Fruit fly (Drosophila melanogaster) whole organism, wandering third instar larva: ENCODE results near the gene Tango1.

Source experiments
- Abd-B ChIP-seq: fragments of >200 bp; optimal IDR thresholded peaks from 2 replicates; lab custom pipeline; 2017; ENCODE audit warnings: missing biosample characterization, missing genetic modification characterization
- CG32264 ChIP-seq: fragments of 200-800 bp; sonication (Bioruptor generic); optimal IDR thresholded peaks from 2 replicates; lab custom pipeline; 2016; ENCODE audit warnings: missing biosample characterization, missing genetic modification characterization
- CG9705 ChIP-seq: fragments of 200-800 bp; sonication (Bioruptor generic); optimal IDR thresholded peaks from 2 replicates; lab custom pipeline; 2018; ENCODE audit warnings: missing biosample characterization, mild to moderate bottlenecking, missing genetic modification characterization
- CrebA ChIP-seq: fragments of 200-800 bp; sonication (Bioruptor generic); optimal IDR thresholded peaks from 2 replicates; lab custom pipeline; 2016; ENCODE audit warnings: missing biosample characterization, mild to moderate bottlenecking, missing genetic modification characterization, borderline replicate concordance
- Dfd ChIP-seq: fragments of >200 bp; optimal IDR thresholded peaks from 2 replicates; lab custom pipeline; 2017; ENCODE audit warnings: missing biosample characterization, missing genetic modification characterization
- Dif ChIP-seq: fragments of 200-275, 200-300 bp; sonication (Bioruptor generic); optimal IDR thresholded peaks from 2 replicates; lab custom pipeline; 2018; ENCODE audit warnings: missing biosample characterization, missing genetic modification characterization; ENCODE audit not compliant: partially characterized antibody
- GATAd ChIP-seq: sonication (Bioruptor generic); optimal IDR thresholded peaks from 2 replicates; lab custom pipeline; 2016; ENCODE audit warnings: missing biosample characterization, missing genetic modification characterization
- HLH106 ChIP-seq: fragments of 200-800 bp; optimal IDR thresholded peaks from 3 replicates; lab custom pipeline; 2019; ENCODE audit warnings: missing biosample characterization, mild to moderate bottlenecking, missing genetic modification characterization, moderate library complexity
- Hnf4 ChIP-seq: fragments of 200-800 bp; sonication (Bioruptor generic); optimal IDR thresholded peaks from 2 replicates; lab custom pipeline; 2016; ENCODE audit warnings: missing biosample characterization, mild to moderate bottlenecking, missing genetic modification characterization
- Hr78 ChIP-seq: fragments of >200 bp; optimal IDR thresholded peaks from 2 replicates; lab custom pipeline; 2017; ENCODE audit warnings: missing biosample characterization, missing genetic modification characterization
- Hr83 ChIP-seq: fragments of 200-300 bp; sonication (Bioruptor generic); optimal IDR thresholded peaks from 2 replicates; lab custom pipeline; 2016; ENCODE audit warnings: missing biosample characterization, mild to moderate bottlenecking, missing genetic modification characterization, moderate library complexity; ENCODE audit not compliant: poor library complexity, severe bottlenecking
- Jra ChIP-seq: sonication (Bioruptor generic); optimal IDR thresholded peaks from 2 replicates; lab custom pipeline; 2016; ENCODE audit warnings: missing biosample characterization, missing genetic modification characterization
- Mio ChIP-seq: sonication (Bioruptor generic); optimal IDR thresholded peaks from 2 replicates; lab custom pipeline; 2016; ENCODE audit warnings: missing biosample characterization, missing genetic modification characterization
- Myc ChIP-seq: fragments of >200 bp; optimal IDR thresholded peaks from 2 replicates; lab custom pipeline; 2017
- N ChIP-seq: fragments of >200 bp; optimal IDR thresholded peaks from 2 replicates; lab custom pipeline; 2018; ENCODE audit warnings: missing biosample characterization, missing external identifiers, missing genetic modification characterization
- OdsH ChIP-seq: fragments of 200-800 bp; sonication (Bioruptor generic); optimal IDR thresholded peaks from 2 replicates; lab custom pipeline; 2016; ENCODE audit warnings: missing biosample characterization, mild to moderate bottlenecking, missing genetic modification characterization
- Rel ChIP-seq, 2 experiments: fragments of 200-800 bp; sonication (Bioruptor generic) in 1 of 2; optimal IDR thresholded peaks; 2 replicates in 1 of 2; 3 replicates in 1 of 2; lab custom pipeline; 2016 to 2019; ENCODE audit warnings: mild to moderate bottlenecking in 2 of 2, missing biosample characterization in 2 of 2, missing genetic modification characterization in 2 of 2, moderate library complexity in 1 of 2
- Sp1 ChIP-seq: fragments of 200-800 bp; sonication (Bioruptor generic); optimal IDR thresholded peaks from 3 replicates; lab custom pipeline; 2019; ENCODE audit warnings: missing biosample characterization, mild to moderate bottlenecking, missing genetic modification characterization, moderate library complexity
- Vsx2 ChIP-seq: fragments of 200-300, 225-300 bp; sonication (Bioruptor generic); optimal IDR thresholded peaks from 2 replicates; lab custom pipeline; 2018; ENCODE audit warnings: missing biosample characterization, missing genetic modification characterization; ENCODE audit not compliant: partially characterized antibody
- br ChIP-seq: fragments of 200-800 bp; sonication (Bioruptor generic); optimal IDR thresholded peaks from 2 replicates; lab custom pipeline; 2016; ENCODE audit warnings: missing biosample characterization, missing genetic modification characterization
- brk ChIP-seq: fragments of 200-800 bp; sonication (Bioruptor generic); optimal IDR thresholded peaks from 2 replicates; lab custom pipeline; 2016; ENCODE audit warnings: missing biosample characterization, mild to moderate bottlenecking, missing genetic modification characterization
- dl ChIP-seq, 2 experiments: fragments of 175-275, 200-275 bp in 1 of 2; fragments of 200-275 bp in 1 of 2; sonication (Bioruptor generic); optimal IDR thresholded peaks; lab custom pipeline; 2018; ENCODE audit warnings: mild to moderate bottlenecking in 2 of 2, missing biosample characterization in 2 of 2, missing genetic modification characterization in 2 of 2, moderate library complexity in 2 of 2; ENCODE audit not compliant: partially characterized antibody in 2 of 2, insufficient read depth in 1 of 2
- dmrt93B ChIP-seq: fragments of 200-800 bp; sonication (Bioruptor generic); optimal IDR thresholded peaks from 2 replicates; lab custom pipeline; 2018; ENCODE audit warnings: missing biosample characterization, mild to moderate bottlenecking, missing genetic modification characterization
- dsf ChIP-seq: sonication (Bioruptor generic); optimal IDR thresholded peaks from 2 replicates; lab custom pipeline; 2016; ENCODE audit warnings: missing biosample characterization, missing genetic modification characterization, borderline replicate concordance
- ey ChIP-seq: fragments of 200-800 bp; sonication (Bioruptor generic); optimal IDR thresholded peaks from 2 replicates; lab custom pipeline; 2016; ENCODE audit warnings: missing biosample characterization, missing genetic modification characterization
- foxo ChIP-seq, 2 experiments: fragments of 200-800 bp; sonication (Bioruptor generic); optimal IDR thresholded peaks; 2 replicates in 1 of 2; 3 replicates in 1 of 2; lab custom pipeline; 2016 to 2017; ENCODE audit warnings: missing biosample characterization in 2 of 2, missing genetic modification characterization in 2 of 2
- fru ChIP-seq: fragments of 200-800 bp; sonication (Bioruptor generic); optimal IDR thresholded peaks from 3 replicates; lab custom pipeline; 2016; ENCODE audit warnings: missing biosample characterization, mild to moderate bottlenecking, missing genetic modification characterization
- h ChIP-seq: fragments of 200-800 bp; sonication (Bioruptor generic); optimal IDR thresholded peaks from 3 replicates; lab custom pipeline; 2016; ENCODE audit warnings: missing biosample characterization, mild to moderate bottlenecking, missing genetic modification characterization
- jim ChIP-seq: fragments of 175-275, 200-325 bp; sonication (Bioruptor generic); optimal IDR thresholded peaks from 2 replicates; lab custom pipeline; 2016; ENCODE audit warnings: missing biosample characterization, mild to moderate bottlenecking, missing genetic modification characterization
- lola ChIP-seq: fragments of >200 bp; optimal IDR thresholded peaks from 2 replicates; lab custom pipeline; 2017; ENCODE audit warnings: missing biosample characterization, missing genetic modification characterization
- pan ChIP-seq: fragments of >200 bp; optimal IDR thresholded peaks from 2 replicates; lab custom pipeline; 2017
- psq ChIP-seq: fragments of 200-800 bp; sonication (Bioruptor generic); optimal IDR thresholded peaks from 3 replicates; lab custom pipeline; 2017; ENCODE audit warnings: missing biosample characterization, mild to moderate bottlenecking, missing genetic modification characterization, moderate library complexity
- rgr ChIP-seq: fragments of 200-800 bp; sonication (Bioruptor generic); optimal IDR thresholded peaks from 3 replicates; lab custom pipeline; 2016; ENCODE audit warnings: missing biosample characterization, mild to moderate bottlenecking, missing genetic modification characterization
- sage ChIP-seq: fragments of 200-800 bp; sonication (Bioruptor generic); optimal IDR thresholded peaks from 2 replicates; lab custom pipeline; 2016; ENCODE audit warnings: missing biosample characterization, mild to moderate bottlenecking, missing genetic modification characterization
- sv ChIP-seq: fragments of 200-800 bp; sonication (Bioruptor generic); optimal IDR thresholded peaks from 3 replicates; lab custom pipeline; 2016; ENCODE audit warnings: missing biosample characterization, missing genetic modification characterization
- tai ChIP-seq: sonication (Bioruptor generic); optimal IDR thresholded peaks from 2 replicates; lab custom pipeline; 2016; ENCODE audit warnings: missing biosample characterization, missing genetic modification characterization
- usp ChIP-seq: fragments of >200 bp; optimal IDR thresholded peaks from 2 replicates; lab custom pipeline; 2017; ENCODE audit warnings: missing biosample characterization, missing genetic modification characterization
- woc ChIP-seq: sonication (Bioruptor generic); optimal IDR thresholded peaks from 2 replicates; lab custom pipeline; 2016; ENCODE audit warnings: missing biosample characterization, mild to moderate bottlenecking, missing genetic modification characterization

The Tango1 gene

DNA sequence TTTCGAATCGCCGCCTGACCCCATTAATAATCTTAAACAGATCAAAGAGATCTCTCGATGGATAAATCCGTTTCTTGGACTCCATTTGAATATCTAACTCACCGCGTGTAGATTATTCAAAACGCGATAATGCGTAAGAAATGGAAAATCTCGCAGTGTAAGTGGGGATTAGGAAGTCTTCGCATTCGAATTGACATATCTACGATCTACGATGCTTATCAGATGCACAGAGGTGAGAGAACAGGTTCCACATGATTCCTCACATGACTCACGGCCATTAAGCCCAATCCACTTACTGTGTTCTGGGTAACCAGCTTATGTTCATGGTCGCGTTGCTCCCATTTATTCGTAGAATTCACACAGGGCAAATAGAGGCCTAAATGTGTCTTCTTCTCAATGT is 47.0 kb downstream of the Tango1 start:
- TF ChIP-seq Sp1: no peak
- TF ChIP-seq sv (GFP tag; lab: Kevin White, UChicago): no peak
- TF ChIP-seq N (GFP tag; lab: Kevin White, UChicago): no peak
- no peak for TF ChIP-seq CG32264 (GFP tag; lab: Kevin White, UChicago)
- no peak for TF ChIP-seq usp (GFP tag; lab: Kevin White, UChicago)
- TF ChIP-seq br (GFP tag; lab: Kevin White, UChicago): no peak
- TF ChIP-seq fru (GFP tag; lab: Kevin White, UChicago): no peak
- TF ChIP-seq lola (GFP tag; lab: Kevin White, UChicago): no peak
- no peak for TF ChIP-seq sage (GFP tag; lab: Kevin White, UChicago)
- no peak for TF ChIP-seq Hr83 (GFP tag; lab: Kevin White, UChicago)
- no peak for TF ChIP-seq psq (GFP tag; lab: Kevin White, UChicago)
- no peak for TF ChIP-seq dl (GFP tag; optimal IDR thresholded peaks at IDR 0.05; lab: Kevin White, UChicago; ENCODE audit: insufficient read depth in 1 of 2, partially characterized antibody in 2 of 2)
- no peak for TF ChIP-seq CrebA (GFP tag; lab: Kevin White, UChicago)
- TF ChIP-seq dmrt93B (GFP tag; lab: Kevin White, UChicago): no peak
- no peak for TF ChIP-seq GATAd (GFP tag; lab: Kevin White, UChicago)
- no peak for TF ChIP-seq brk (GFP tag; lab: Kevin White, UChicago)
- TF ChIP-seq Dfd (GFP tag; lab: Kevin White, UChicago): no peak
- TF ChIP-seq Vsx2 (GFP tag; lab: Kevin White, UChicago): no peak
- no peak for TF ChIP-seq Myc (lab: Kevin White, UChicago)

DNA sequence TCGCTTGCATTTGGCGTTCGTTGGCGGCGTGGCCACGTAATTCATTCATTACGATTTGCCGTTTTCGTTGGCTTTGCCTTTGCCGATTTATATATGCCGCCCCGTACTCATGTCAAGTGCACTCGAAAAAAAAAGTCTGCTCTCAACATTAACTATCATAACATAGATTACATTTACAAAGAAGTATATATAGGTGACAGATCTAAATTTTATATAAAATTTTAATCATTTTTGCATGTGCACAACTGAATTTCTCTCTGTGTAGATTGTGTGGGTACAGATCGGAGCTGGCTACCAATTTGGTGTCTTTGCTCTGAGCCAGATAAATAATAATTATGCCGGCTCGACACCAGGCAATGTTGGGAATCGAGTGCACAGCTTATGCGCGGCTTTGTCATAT is 49.2 kb downstream of the Tango1 start:
- peak; percentile 63 for TF ChIP-seq ey (GFP tag; lab: Kevin White, UChicago)
- no peak for TF ChIP-seq Myc (lab: Kevin White, UChicago)
- TF ChIP-seq h (GFP tag; lab: Kevin White, UChicago): peak; percentile 63
- no peak for TF ChIP-seq dsf (GFP tag; lab: Kevin White, UChicago)
- peak; percentile 68 for TF ChIP-seq HLH106 (tag; lab: Kevin White, UChicago)
- TF ChIP-seq Mio (GFP tag; lab: Kevin White, UChicago): no peak
- no peak for TF ChIP-seq Vsx2 (GFP tag; lab: Kevin White, UChicago)
- no peak for TF ChIP-seq dl (GFP tag; optimal IDR thresholded peaks at IDR 0.05; lab: Kevin White, UChicago; ENCODE audit: insufficient read depth in 1 of 2, partially characterized antibody in 2 of 2)
- TF ChIP-seq Dfd (GFP tag; lab: Kevin White, UChicago): no peak
- TF ChIP-seq jim (GFP tag; lab: Kevin White, UChicago): no peak
- no peak for TF ChIP-seq Dif (GFP tag; lab: Kevin White, UChicago)
- TF ChIP-seq N (GFP tag; lab: Kevin White, UChicago): no peak
- peak; percentile 14 for TF ChIP-seq CG32264 (GFP tag; lab: Kevin White, UChicago)
- TF ChIP-seq sage (GFP tag; lab: Kevin White, UChicago): no peak
- TF ChIP-seq sv (GFP tag; lab: Kevin White, UChicago): no peak
- TF ChIP-seq Abd-B (GFP tag; lab: Kevin White, UChicago): no peak
- no peak for TF ChIP-seq tai (GFP tag; lab: Kevin White, UChicago)
- no peak for TF ChIP-seq CrebA (GFP tag; lab: Kevin White, UChicago)
- TF ChIP-seq br (GFP tag; lab: Kevin White, UChicago): peak; percentile 70
- peak; percentile 51 for TF ChIP-seq psq (GFP tag; lab: Kevin White, UChicago)
- TF ChIP-seq Jra (GFP tag; lab: Kevin White, UChicago): no peak
- TF ChIP-seq Rel (GFP tag; optimal IDR thresholded peaks at IDR 0.05; lab: Kevin White, UChicago): no peak
- no peak for TF ChIP-seq Rel (tag; optimal IDR thresholded peaks at IDR 0.05; lab: Kevin White, UChicago)
- TF ChIP-seq brk (GFP tag; lab: Kevin White, UChicago): no peak
- peak; percentile 52 for TF ChIP-seq Sp1
- no peak for TF ChIP-seq pan
- TF ChIP-seq CG9705: no peak
- TF ChIP-seq Hr83 (GFP tag; lab: Kevin White, UChicago): no peak
- no peak for TF ChIP-seq GATAd (GFP tag; lab: Kevin White, UChicago)
- TF ChIP-seq Hnf4 (GFP tag; lab: Kevin White, UChicago): peak; percentile 48
- TF ChIP-seq lola (GFP tag; lab: Kevin White, UChicago): no peak
- TF ChIP-seq fru (GFP tag; lab: Kevin White, UChicago): peak; percentile 71
- TF ChIP-seq Hr78 (GFP tag; lab: Kevin White, UChicago): no peak
- TF ChIP-seq foxo (GFP tag; optimal IDR thresholded peaks at IDR 0.05; lab: Kevin White, UChicago): peak in 1 of 2 experiments; percentile 59
- TF ChIP-seq woc: no peak
- no peak for TF ChIP-seq usp (GFP tag; lab: Kevin White, UChicago)
- TF ChIP-seq dmrt93B (GFP tag; lab: Kevin White, UChicago): peak; percentile 31
- TF ChIP-seq OdsH (GFP tag; lab: Kevin White, UChicago): peak; percentile 60
- peak; percentile 66 for TF ChIP-seq rgr (GFP tag; lab: Kevin White, UChicago)
